Worm (Caenorhabditis elegans) whole organism, late embryonic: ENCODE measurements around the gene gmpr-1.

ENCODE experiments used
- ceh-30 ChIP-seq: fragments of 150-350 bp; optimal IDR thresholded peaks from 2 replicates; lab custom pipeline; 2014; ENCODE audit warnings: missing biosample characterization, missing genetic modification characterization
- fkh-10 ChIP-seq: fragments of 150-350 bp; optimal IDR thresholded peaks from 2 replicates; lab custom pipeline; 2014; ENCODE audit warnings: missing biosample characterization, missing genetic modification reagents, missing genetic modification characterization
- fkh-6 ChIP-seq: sonication (generic microtip); optimal IDR thresholded peaks from 2 replicates; lab custom pipeline; 2016; ENCODE audit warnings: missing genetic modification characterization, missing compliant biosample characterization
- nhr-232 ChIP-seq: sonication (generic microtip); optimal IDR thresholded peaks from 2 replicates; lab custom pipeline; 2016; ENCODE audit warnings: missing genetic modification characterization, missing compliant biosample characterization
- pqm-1 ChIP-seq: sonication (generic microtip); optimal IDR thresholded peaks from 2 replicates; lab custom pipeline; 2016; ENCODE audit warnings: missing genetic modification characterization, missing compliant biosample characterization
- rnt-1 ChIP-seq: sonication (generic microtip); optimal IDR thresholded peaks from 2 replicates; lab custom pipeline; 2016; ENCODE audit warnings: missing genetic modification characterization, missing compliant biosample characterization
- sox-4 ChIP-seq: sonication (generic microtip); optimal IDR thresholded peaks from 2 replicates; lab custom pipeline; 2017; ENCODE audit warnings: mild to moderate bottlenecking, missing genetic modification characterization, inconsistent platforms, missing compliant biosample characterization
- unc-3 ChIP-seq, 2 experiments: fragments of 200-800 bp in 1 of 2; sonication (Bioruptor generic) in 1 of 2; sonication (generic microtip) in 1 of 2; conservative IDR thresholded peaks in 1 of 2; optimal IDR thresholded peaks in 1 of 2; 2 replicates each; pipeline versions ENCODE4 v1.3.6 to Lab custom; 2016 to 2022; ENCODE audit warnings: missing compliant biosample characterization in 2 of 2, missing genetic modification characterization in 2 of 2, missing genetic modification reagents in 1 of 2

- TF ChIP-seq pqm-1 (tag; lab: Kevin White, UChicago) (no peak), fkh-6 (tag; lab: Kevin White, UChicago) (no peak), unc-3 (GFP tag; conservative IDR thresholded peaks at IDR 0.05; lab: Robert Waterston, UW) (no peak), unc-3 (tag; optimal IDR thresholded peaks at IDR 0.05; lab: Kevin White, UChicago) (no peak), rnt-1 (no peak), sox-4 (no peak), ceh-30 (tag; lab: Kevin White, UChicago) (no peak), fkh-10 (no peak), nhr-232 (no peak)
These were observed 9.7 kb downstream of the gmpr-1 start, which contains the start of gene F32D1.3 for ce11 chrV:4361505-4361904.
